Worm (Caenorhabditis elegans) whole organism, late embryonic: Measurements from ENCODE around the gene T01H3.5.

Experiments
- F13H6.1 ChIP-seq: sonication (generic microtip); optimal IDR thresholded peaks from 2 replicates; lab custom pipeline; 2016; ENCODE audit warnings: missing genetic modification characterization, missing compliant biosample characterization
- K02D7.2 ChIP-seq: sonication (generic microtip); optimal IDR thresholded peaks from 2 replicates; lab custom pipeline; 2017; ENCODE audit warnings: mild to moderate bottlenecking, missing genetic modification characterization, missing compliant biosample characterization
- K09A11.1 ChIP-seq: sonication (generic microtip); optimal IDR thresholded peaks from 2 replicates; lab custom pipeline; 2017; ENCODE audit warnings: antibody characterized with exemption, mild to moderate bottlenecking, missing genetic modification characterization, missing compliant biosample characterization; ENCODE audit not compliant: insufficient read depth
- ama-1 ChIP-seq: fragments of 150-350 bp; optimal IDR thresholded peaks from 2 replicates; lab custom pipeline; 2014
- ceh-24 ChIP-seq: sonication (generic microtip); optimal IDR thresholded peaks from 2 replicates; lab custom pipeline; 2016; ENCODE audit warnings: mild to moderate bottlenecking, missing genetic modification characterization, missing compliant biosample characterization
- elt-2 ChIP-seq: sonication (generic microtip); optimal IDR thresholded peaks from 2 replicates; lab custom pipeline; 2016; ENCODE audit warnings: missing genetic modification reagents, missing genetic modification characterization, missing compliant biosample characterization
- fkh-10 ChIP-seq: fragments of 150-350 bp; optimal IDR thresholded peaks from 2 replicates; lab custom pipeline; 2014; ENCODE audit warnings: missing biosample characterization, missing genetic modification reagents, missing genetic modification characterization
- lin-11 ChIP-seq: fragments of 200-800 bp; sonication (Bioruptor generic); optimal IDR thresholded peaks from 2 replicates; lab custom pipeline; 2018; ENCODE audit warnings: mild to moderate bottlenecking, missing genetic modification characterization, missing compliant biosample characterization
- nhr-11 ChIP-seq: fragments of 150-350 bp; optimal IDR thresholded peaks from 2 replicates; lab custom pipeline; 2014; ENCODE audit warnings: missing biosample characterization, missing genetic modification characterization
- pag-3 ChIP-seq: sonication (generic microtip); optimal IDR thresholded peaks from 2 replicates; lab custom pipeline; 2016; ENCODE audit warnings: missing compliant biosample characterization, missing genetic modification characterization, borderline replicate concordance
- pha-4 ChIP-seq: fragments of 150-350 bp; optimal IDR thresholded peaks from 2 replicates; lab custom pipeline; 2018; ENCODE audit warnings: missing biosample characterization, missing genetic modification reagents, missing genetic modification characterization
- pqm-1 ChIP-seq: sonication (generic microtip); optimal IDR thresholded peaks from 2 replicates; lab custom pipeline; 2016; ENCODE audit warnings: missing genetic modification characterization, missing compliant biosample characterization
- pros-1 ChIP-seq: fragments of 150-350 bp; optimal IDR thresholded peaks from 2 replicates; lab custom pipeline; 2014; ENCODE audit warnings: missing biosample characterization, missing genetic modification reagents, missing genetic modification characterization
- unc-86 ChIP-seq: sonication (generic microtip); optimal IDR thresholded peaks from 2 replicates; lab custom pipeline; 2016; ENCODE audit warnings: missing genetic modification characterization, missing compliant biosample characterization

ce11 chrII:7849697-7850096 is 29.7 kb upstream of the T01H3.5 start, which contains the start of gene acr-7:
- TF ChIP-seq pag-3 (tag; lab: Kevin White, UChicago) (no peak), K09A11.1 (tag; lab: Kevin White, UChicago) (no peak), lin-11 (no peak), nhr-11 (tag; lab: Kevin White, UChicago) (no peak), ama-1 (lab: Kevin White, UChicago) (no peak), pqm-1 (tag; lab: Kevin White, UChicago) (no peak), elt-2 (tag; lab: Kevin White, UChicago) (no peak), pha-4 (no peak), unc-86 (tag; lab: Kevin White, UChicago) (no peak), fkh-10 (GFP tag; lab: Kevin White, UChicago) (no peak), ceh-24 (no peak), K02D7.2 (no peak), pros-1 (tag; lab: Kevin White, UChicago) (no peak), F13H6.1 (tag; lab: Kevin White, UChicago) (no peak)
